Fruit fly (Drosophila melanogaster) whole organism, embryonic: ENCODE results near the gene CG9799.

ENCODE experiments used
- CG17829 ChIP-seq: fragments of 200-800 bp; optimal IDR thresholded peaks from 2 replicates; lab custom pipeline; 2019; ENCODE audit warnings: missing biosample characterization, mild to moderate bottlenecking, missing genetic modification characterization, moderate library complexity
- CG3407 ChIP-seq: fragments of 200-800 bp; sonication (Bioruptor generic); optimal IDR thresholded peaks from 2 replicates; lab custom pipeline; 2018; ENCODE audit warnings: missing biosample characterization, mild to moderate bottlenecking, missing genetic modification characterization
- CG34376 ChIP-seq: fragments of 200-800 bp; sonication (Bioruptor generic); optimal IDR thresholded peaks from 2 replicates; lab custom pipeline; 2018; ENCODE audit warnings: missing biosample characterization, mild to moderate bottlenecking, missing genetic modification characterization
- CG6854 ChIP-seq: fragments of 200-800 bp; sonication (Bioruptor generic); optimal IDR thresholded peaks from 3 replicates; lab custom pipeline; 2017; ENCODE audit warnings: missing biosample characterization, mild to moderate bottlenecking, missing genetic modification characterization
- TFAM ChIP-seq: fragments of 200-800 bp; sonication (Bioruptor generic); optimal IDR thresholded peaks from 2 replicates; lab custom pipeline; 2017; ENCODE audit warnings: missing biosample characterization, missing genetic modification characterization, inconsistent platforms
- abd-A ChIP-seq: fragments of 200-800 bp; sonication (Bioruptor generic); optimal IDR thresholded peaks from 3 replicates; lab custom pipeline; 2019; ENCODE audit warnings: missing biosample characterization, mild to moderate bottlenecking, missing genetic modification characterization, moderate library complexity
- croc ChIP-seq: fragments of 200-800 bp; sonication (Bioruptor generic); conservative IDR thresholded peaks from 3 replicates; pipeline ENCODE4 v1.3.6; 2022; ENCODE audit warnings: missing biosample characterization, missing genetic modification characterization
- dmrt99B ChIP-seq: fragments of 200-800 bp; sonication (Bioruptor generic); optimal IDR thresholded peaks from 2 replicates; lab custom pipeline; 2018; ENCODE audit warnings: missing biosample characterization, mild to moderate bottlenecking, missing genetic modification characterization, moderate library complexity
- gcm2 ChIP-seq: fragments of 200-800 bp; sonication (Bioruptor generic); optimal IDR thresholded peaks from 2 replicates; lab custom pipeline; 2016; ENCODE audit warnings: missing biosample characterization, missing genetic modification characterization
- lola ChIP-seq, 3 experiments: fragments of >200 bp in 2 of 3; fragments of 200-800 bp in 1 of 3; sonication (Bioruptor generic) in 1 of 3; optimal IDR thresholded peaks; 2 replicates each; lab custom pipeline; 2017 to 2019; ENCODE audit warnings: missing biosample characterization in 3 of 3, missing genetic modification characterization in 3 of 3, mild to moderate bottlenecking in 1 of 3, moderate library complexity in 1 of 3
- zfh1 ChIP-seq: fragments of 200-800 bp; sonication (Bioruptor generic); IDR thresholded peaks from 3 replicates; pipeline ENCODE4 v1.3.6; 2022; ENCODE audit warnings: missing biosample characterization, missing genetic modification characterization

- TF ChIP-seq CG34376 (GFP tag; lab: Kevin White, UChicago) = no peak
- no peak for TF ChIP-seq abd-A (tag; lab: Kevin White, UChicago)
- TF ChIP-seq zfh1 (GFP tag; lab: Robert Waterston, UW) = no peak
- no peak for TF ChIP-seq croc (GFP tag; lab: Robert Waterston, UW)
- TF ChIP-seq TFAM (GFP tag; lab: Kevin White, UChicago) = no peak
- no peak for TF ChIP-seq CG3407
- TF ChIP-seq CG6854 (GFP tag; lab: Kevin White, UChicago) = no peak
- no peak for TF ChIP-seq CG17829 (tag; lab: Kevin White, UChicago)
- no peak for TF ChIP-seq dmrt99B (tag; lab: Kevin White, UChicago)
- TF ChIP-seq lola (GFP tag; optimal IDR thresholded peaks at IDR 0.05; lab: Kevin White, UChicago) = no peak
- no peak for TF ChIP-seq gcm2
Measured at dm6 chr3R:13338030-13338429, 50.5 kb downstream of the CG9799 start, which contains the start of gene PK2-R1.
